Worm (Caenorhabditis elegans) whole organism, L1 larva: Measurements from ENCODE around the gene F25F2.1.

Experiments
- C16A3.4 ChIP-seq: fragments of 150-350 bp; optimal IDR thresholded peaks from 2 replicates; lab custom pipeline; 2014; ENCODE audit warnings: missing biosample characterization, missing genetic modification characterization
- C34B4.2 ChIP-seq: sonication (generic microtip); optimal IDR thresholded peaks from 2 replicates; lab custom pipeline; 2017; ENCODE audit warnings: mild to moderate bottlenecking, missing genetic modification characterization, missing compliant biosample characterization
- F16B12.6 ChIP-seq: fragments of 150-350 bp; optimal IDR thresholded peaks from 2 replicates; lab custom pipeline; 2014; ENCODE audit warnings: missing biosample characterization, missing genetic modification characterization
- Y116A8C.19 ChIP-seq: sonication (generic microtip); optimal IDR thresholded peaks from 2 replicates; lab custom pipeline; 2016; ENCODE audit warnings: missing compliant biosample characterization, missing genetic modification characterization, borderline replicate concordance
- aha-1 ChIP-seq: fragments of 150-350 bp; optimal IDR thresholded peaks from 2 replicates; lab custom pipeline; 2014; ENCODE audit warnings: missing biosample characterization, missing genetic modification characterization
- aly-2 ChIP-seq: fragments of 150-350 bp; optimal IDR thresholded peaks from 2 replicates; lab custom pipeline; 2014; ENCODE audit warnings: missing biosample characterization, missing genetic modification characterization
- ceh-8 ChIP-seq: fragments of 200-800 bp; sonication (Bioruptor generic); optimal IDR thresholded peaks from 2 replicates; lab custom pipeline; 2018; ENCODE audit warnings: mild to moderate bottlenecking, missing genetic modification characterization, moderate library complexity, missing compliant biosample characterization
- ceh-82 ChIP-seq, 3 experiments: fragments of 150-350 bp in 1 of 3; sonication (generic microtip) in 2 of 3; optimal IDR thresholded peaks; 2 replicates each; lab custom pipeline; 2014 to 2017; ENCODE audit warnings: missing biosample characterization in 3 of 3, missing genetic modification characterization in 3 of 3
- ceh-88 ChIP-seq: fragments of 200-800 bp; sonication (Bioruptor generic); IDR thresholded peaks from 2 replicates; pipeline ENCODE4 v1.3.6; 2022; ENCODE audit warnings: missing genetic modification characterization, missing compliant biosample characterization
- dpl-1 ChIP-seq, 3 experiments: fragments of 150-350 bp in 2 of 3; sonication (generic microtip) in 1 of 3; optimal IDR thresholded peaks; 2 replicates each; lab custom pipeline; 2014 to 2017; ENCODE audit warnings: missing biosample characterization in 3 of 3, missing genetic modification characterization in 3 of 3, missing genetic modification reagents in 3 of 3
- dsc-1 ChIP-seq: sonication (generic microtip); optimal IDR thresholded peaks from 2 replicates; lab custom pipeline; 2016; ENCODE audit warnings: mild to moderate bottlenecking, missing genetic modification characterization, missing compliant biosample characterization
- efl-1 ChIP-seq, 4 experiments: fragments of 150-350 bp; optimal IDR thresholded peaks in 3 of 4; peaks in 1 of 4; 1 replicate in 1 of 4; 2 replicates in 3 of 4; lab custom pipeline; 2014; ENCODE audit warnings: missing biosample characterization in 2 of 4, missing genetic modification characterization in 2 of 4, missing genetic modification reagents in 2 of 4
- elt-3 ChIP-seq, 6 experiments: fragments of 150-350 bp in 1 of 6; sonication (generic microtip); optimal IDR thresholded peaks; 2 replicates each; lab custom pipeline; 2017 to 2018; ENCODE audit warnings: missing biosample characterization in 6 of 6, missing genetic modification characterization in 6 of 6, inconsistent platforms in 1 of 6
- fkh-10 ChIP-seq: sonication (generic microtip); optimal IDR thresholded peaks from 2 replicates; lab custom pipeline; 2017; ENCODE audit warnings: missing biosample characterization, missing genetic modification reagents, missing genetic modification characterization
- fkh-8 ChIP-seq: sonication (generic microtip); optimal IDR thresholded peaks from 2 replicates; lab custom pipeline; 2016; ENCODE audit warnings: mild to moderate bottlenecking, missing genetic modification characterization, missing compliant biosample characterization
- fos-1 ChIP-seq: fragments of 150-350 bp; optimal IDR thresholded peaks from 2 replicates; lab custom pipeline; 2014; ENCODE audit warnings: missing biosample characterization, missing genetic modification characterization
- grh-1 ChIP-seq: fragments of 200-800 bp; sonication (Bioruptor generic); IDR thresholded peaks from 2 replicates; pipeline ENCODE4 v1.3.6; 2022; ENCODE audit warnings: missing genetic modification reagents, missing genetic modification characterization, missing compliant biosample characterization
- hlh-4 ChIP-seq: sonication (generic microtip); optimal IDR thresholded peaks from 2 replicates; lab custom pipeline; 2016; ENCODE audit warnings: mild to moderate bottlenecking, missing genetic modification characterization, missing compliant biosample characterization
- hpl-2 ChIP-seq: fragments of 150-350 bp; optimal IDR thresholded peaks from 2 replicates; lab custom pipeline; 2014; ENCODE audit warnings: missing biosample characterization, missing genetic modification reagents, missing genetic modification characterization
- irx-1 ChIP-seq: sonication (generic microtip); optimal IDR thresholded peaks from 2 replicates; lab custom pipeline; 2016; ENCODE audit warnings: missing genetic modification characterization, missing compliant biosample characterization
- isw-1 ChIP-seq: fragments of 200-800 bp; sonication (Bioruptor generic); IDR thresholded peaks from 2 replicates; pipeline ENCODE4 v1.3.6; 2022; ENCODE audit warnings: missing genetic modification characterization, missing compliant biosample characterization
- lin-35 ChIP-seq, 2 experiments: fragments of 150-350 bp; optimal IDR thresholded peaks; 2 replicates each; lab custom pipeline; 2014; ENCODE audit warnings: missing biosample characterization in 2 of 2, missing genetic modification characterization in 2 of 2, missing genetic modification reagents in 2 of 2
- lin-39 ChIP-seq: fragments of 150-350 bp; optimal IDR thresholded peaks from 2 replicates; lab custom pipeline; 2014; ENCODE audit warnings: missing biosample characterization, missing genetic modification reagents, missing genetic modification characterization
- lir-3 ChIP-seq: sonication (generic microtip); optimal IDR thresholded peaks from 2 replicates; lab custom pipeline; 2016; ENCODE audit warnings: mild to moderate bottlenecking, missing genetic modification characterization, moderate library complexity, missing compliant biosample characterization; ENCODE audit not compliant: poor library complexity
- lsy-2 ChIP-seq, 2 experiments: fragments of 150-350 bp; optimal IDR thresholded peaks; 2 replicates each; lab custom pipeline; 2014; ENCODE audit warnings: missing biosample characterization in 2 of 2, missing genetic modification characterization in 2 of 2
- mab-9 ChIP-seq: fragments of 200-800 bp; sonication (Bioruptor generic); IDR thresholded peaks from 2 replicates; pipeline ENCODE4 v1.3.6; 2022; ENCODE audit warnings: missing genetic modification reagents, missing genetic modification characterization, missing compliant biosample characterization
- mdl-1 ChIP-seq, 2 experiments: fragments of 150-350 bp; optimal IDR thresholded peaks; 2 replicates each; lab custom pipeline; 2014 to 2017; ENCODE audit warnings: missing biosample characterization in 2 of 2, missing genetic modification characterization in 2 of 2, inconsistent platforms in 1 of 2
- nhr-11 ChIP-seq: fragments of 150-350 bp; optimal IDR thresholded peaks from 2 replicates; lab custom pipeline; 2014; ENCODE audit warnings: missing biosample characterization, missing genetic modification characterization
- nhr-47 ChIP-seq: sonication (generic microtip); optimal IDR thresholded peaks from 2 replicates; lab custom pipeline; 2016; ENCODE audit warnings: mild to moderate bottlenecking, missing genetic modification characterization, moderate library complexity, missing compliant biosample characterization
- nhr-76 ChIP-seq: sonication (generic microtip); optimal IDR thresholded peaks from 2 replicates; lab custom pipeline; 2017; ENCODE audit warnings: missing biosample characterization, missing genetic modification characterization
- nhr-84 ChIP-seq: sonication (generic microtip); optimal IDR thresholded peaks from 2 replicates; lab custom pipeline; 2017; ENCODE audit warnings: missing biosample characterization, missing genetic modification characterization
- nhr-90 ChIP-seq: sonication (generic microtip); optimal IDR thresholded peaks from 2 replicates; lab custom pipeline; 2016; ENCODE audit warnings: mild to moderate bottlenecking, missing genetic modification characterization, missing compliant biosample characterization; ENCODE audit not compliant: poor library complexity
- pag-3 ChIP-seq: sonication (generic microtip); optimal IDR thresholded peaks from 2 replicates; lab custom pipeline; 2017; ENCODE audit warnings: missing genetic modification characterization, mild to moderate bottlenecking, missing compliant biosample characterization, antibody characterized with exemption, borderline replicate concordance; ENCODE audit not compliant: insufficient read depth
- pax-3 ChIP-seq: fragments of 200-800 bp; sonication (Bioruptor generic); optimal IDR thresholded peaks from 2 replicates; lab custom pipeline; 2018; ENCODE audit warnings: mild to moderate bottlenecking, missing genetic modification characterization, moderate library complexity, missing compliant biosample characterization
- pqm-1 ChIP-seq: sonication (generic microtip); optimal IDR thresholded peaks from 3 replicates; lab custom pipeline; 2017; ENCODE audit warnings: missing biosample characterization, missing genetic modification characterization
- snpc-4 ChIP-seq: fragments of 150-350 bp; optimal IDR thresholded peaks from 2 replicates; lab custom pipeline; 2014; ENCODE audit warnings: missing biosample characterization, missing genetic modification characterization
- sptf-1 ChIP-seq: fragments of 150-350 bp; optimal IDR thresholded peaks from 2 replicates; lab custom pipeline; 2014; ENCODE audit warnings: missing biosample characterization, missing genetic modification characterization
- swsn-7 ChIP-seq: sonication (generic microtip); optimal IDR thresholded peaks from 2 replicates; lab custom pipeline; 2016; ENCODE audit warnings: missing genetic modification characterization, missing compliant biosample characterization
- tbx-2 ChIP-seq: sonication (generic microtip); optimal IDR thresholded peaks from 2 replicates; lab custom pipeline; 2016; ENCODE audit warnings: missing genetic modification characterization, missing compliant biosample characterization
- unc-130 ChIP-seq: fragments of 150-350 bp; optimal IDR thresholded peaks from 2 replicates; lab custom pipeline; 2017; ENCODE audit warnings: missing biosample characterization, missing genetic modification characterization, inconsistent platforms
- unc-30 ChIP-seq: sonication (generic microtip); optimal IDR thresholded peaks from 2 replicates; lab custom pipeline; 2017; ENCODE audit warnings: missing biosample characterization, missing genetic modification characterization
- unc-86 ChIP-seq: sonication (generic microtip); optimal IDR thresholded peaks from 2 replicates; lab custom pipeline; 2016; ENCODE audit warnings: missing genetic modification characterization, missing compliant biosample characterization
- unc-98 ChIP-seq: fragments of 200-800 bp; sonication (Bioruptor generic); IDR thresholded peaks from 2 replicates; pipeline ENCODE4 v1.3.6; 2022; ENCODE audit warnings: missing genetic modification characterization, missing compliant biosample characterization
- vab-15 ChIP-seq: sonication (generic microtip); optimal IDR thresholded peaks from 2 replicates; lab custom pipeline; 2017; ENCODE audit warnings: missing genotype, mild to moderate bottlenecking, missing genetic modification characterization, missing compliant biosample characterization
- xbp-1 ChIP-seq: sonication (generic microtip); optimal IDR thresholded peaks from 2 replicates; lab custom pipeline; 2016; ENCODE audit warnings: missing genetic modification characterization, missing compliant biosample characterization
- zip-4 ChIP-seq: fragments of 200-800 bp; sonication (Bioruptor generic); optimal IDR thresholded peaks from 2 replicates; lab custom pipeline; 2018; ENCODE audit warnings: mild to moderate bottlenecking, missing genetic modification characterization, moderate library complexity, missing compliant biosample characterization
- ztf-4 ChIP-seq: fragments of 150-350 bp; optimal IDR thresholded peaks from 2 replicates; lab custom pipeline; 2014; ENCODE audit warnings: missing biosample characterization, missing genetic modification characterization

F25F2.1 gene

ce11 chrIII:4508064-4508905 is at the start of gene F25F2.1, which contains the start of gene cct-5 (continued):
- no peak for TF ChIP-seq lir-3
- TF ChIP-seq ceh-88 (GFP tag; lab: Robert Waterston, UW), result no peak
- peak; percentile 80 to 96 for TF ChIP-seq lsy-2 (tag; optimal IDR thresholded peaks at IDR 0.05; lab: Kevin White, UChicago)
- TF ChIP-seq fos-1 (tag; lab: Kevin White, UChicago), result peak; percentile 9
- TF ChIP-seq unc-130 (tag; lab: Kevin White, UChicago), result peak; percentile 83
- TF ChIP-seq Y116A8C.19, result no peak
- peak; percentile 58 to 80 for TF ChIP-seq efl-1 (optimal IDR thresholded peaks at IDR 0.05; lab: Kevin White, UChicago)
- peak; percentile 89 to 98 for TF ChIP-seq efl-1 (GFP tag; optimal IDR thresholded peaks at IDR 0.05 in 1 of 2; lab: Kevin White, UChicago)
- TF ChIP-seq F16B12.6 (tag; lab: Kevin White, UChicago), result peak; percentile 94
- peak; percentile 39 for TF ChIP-seq fkh-8 (tag; lab: Kevin White, UChicago)
- TF ChIP-seq C16A3.4 (tag; lab: Kevin White, UChicago), result peak; percentile 64
- no peak for TF ChIP-seq hpl-2
- peak in 1 of 6 experiments; percentile 23 for TF ChIP-seq elt-3 (tag; optimal IDR thresholded peaks at IDR 0.05; lab: Kevin White, UChicago)
- peak in 2 of 3 experiments; percentile 2 to 77 for TF ChIP-seq ceh-82 (tag; optimal IDR thresholded peaks at IDR 0.05; lab: Kevin White, UChicago)
- no peak for TF ChIP-seq vab-15 (tag; lab: Kevin White, UChicago)
- no peak for TF ChIP-seq unc-98
- no peak for TF ChIP-seq unc-86 (tag; lab: Kevin White, UChicago)
- peak in 1 of 2 experiments; percentile 55 for TF ChIP-seq mdl-1 (tag; optimal IDR thresholded peaks at IDR 0.05; lab: Kevin White, UChicago)
- TF ChIP-seq ceh-8, result no peak
- no peak for TF ChIP-seq hlh-4 (tag; lab: Kevin White, UChicago)
- no peak for TF ChIP-seq nhr-76
- TF ChIP-seq xbp-1 (tag; lab: Kevin White, UChicago), result peak; percentile 39
- TF ChIP-seq irx-1, result no peak
- no peak for TF ChIP-seq aha-1 (tag; lab: Kevin White, UChicago)
- no peak for TF ChIP-seq lin-39 (tag; lab: Kevin White, UChicago)
- TF ChIP-seq tbx-2 (tag; lab: Kevin White, UChicago), result peak; percentile 39
- no peak for TF ChIP-seq ztf-4 (tag; lab: Kevin White, UChicago)
- peak; percentile 36 for TF ChIP-seq nhr-90 (tag; lab: Kevin White, UChicago)
- TF ChIP-seq aly-2 (tag; lab: Kevin White, UChicago), result no peak
- TF ChIP-seq lin-35 (GFP tag; optimal IDR thresholded peaks at IDR 0.05; lab: Kevin White, UChicago), result peak; percentile 89 to 93
- peak; percentile 82 to 89 (median 84) for TF ChIP-seq dpl-1 (GFP tag; optimal IDR thresholded peaks at IDR 0.05; lab: Kevin White, UChicago)
- no peak for TF ChIP-seq nhr-11
- TF ChIP-seq pax-3 (tag; lab: Kevin White, UChicago), result no peak

- TF ChIP-seq dpl-1 (GFP tag; optimal IDR thresholded peaks at IDR 0.05; lab: Kevin White, UChicago) (no peak), swsn-7 (tag; lab: Kevin White, UChicago) (no peak), efl-1 (optimal IDR thresholded peaks at IDR 0.05; lab: Kevin White, UChicago) (no peak), efl-1 (GFP tag; optimal IDR thresholded peaks at IDR 0.05 in 1 of 2; lab: Kevin White, UChicago) (no peak), pag-3 (tag; lab: Kevin White, UChicago) (no peak), unc-30 (tag; lab: Kevin White, UChicago) (no peak), ceh-88 (GFP tag; lab: Robert Waterston, UW) (no peak), F16B12.6 (tag; lab: Kevin White, UChicago) (no peak), nhr-76 (no peak), nhr-84 (tag; lab: Kevin White, UChicago) (no peak), mab-9 (GFP tag; lab: Robert Waterston, UW) (no peak), sptf-1 (tag; lab: Kevin White, UChicago) (no peak), C16A3.4 (tag; lab: Kevin White, UChicago) (no peak), nhr-47 (tag; lab: Kevin White, UChicago) (no peak), grh-1 (GFP tag; lab: Robert Waterston, UW) (no peak), pax-3 (tag; lab: Kevin White, UChicago) (no peak), ceh-82 (tag; optimal IDR thresholded peaks at IDR 0.05; lab: Kevin White, UChicago) (peak in 1 of 3 experiments; percentile 3), irx-1 (no peak), zip-4 (GFP tag; lab: Kevin White, UChicago) (no peak), pqm-1 (tag; lab: Kevin White, UChicago) (no peak), isw-1 (GFP tag; lab: Robert Waterston, UW) (no peak), hpl-2 (no peak), aha-1 (tag; lab: Kevin White, UChicago) (no peak), C34B4.2 (tag; lab: Kevin White, UChicago) (no peak), nhr-11 (no peak), ceh-8 (no peak), snpc-4 (tag; lab: Kevin White, UChicago) (no peak), dsc-1 (tag; lab: Kevin White, UChicago) (no peak), lir-3 (no peak), nhr-90 (tag; lab: Kevin White, UChicago) (no peak), fkh-10 (GFP tag; lab: Kevin White, UChicago) (no peak)
Measured at ce11 chrIII:4460242-4460641, 48.4 kb upstream of the F25F2.1 start.
